Worm (Caenorhabditis elegans) whole organism, L3 larva: ENCODE data around the gene pitr-2.

ENCODE experiments used
- aly-2 ChIP-seq: fragments of 150-350 bp; optimal IDR thresholded peaks from 2 replicates; lab custom pipeline; 2014; ENCODE audit warnings: missing biosample characterization, missing genetic modification characterization
- ceh-82 ChIP-seq: fragments of 150-350 bp; optimal IDR thresholded peaks from 2 replicates; lab custom pipeline; 2014; ENCODE audit warnings: missing biosample characterization, missing genetic modification characterization
- elt-2 ChIP-seq: sonication (generic microtip); optimal IDR thresholded peaks from 2 replicates; lab custom pipeline; 2016; ENCODE audit warnings: missing genetic modification reagents, mild to moderate bottlenecking, missing genetic modification characterization, missing compliant biosample characterization
- hmg-11 ChIP-seq: sonication (generic microtip); optimal IDR thresholded peaks from 2 replicates; lab custom pipeline; 2016; ENCODE audit warnings: missing genetic modification characterization, missing compliant biosample characterization
- jun-1 ChIP-seq: fragments of 150-350 bp; optimal IDR thresholded peaks from 2 replicates; lab custom pipeline; 2014; ENCODE audit warnings: missing biosample characterization, missing genetic modification reagents, missing genetic modification characterization
- mdl-1 ChIP-seq: fragments of 150-350 bp; optimal IDR thresholded peaks from 2 replicates; lab custom pipeline; 2014; ENCODE audit warnings: missing biosample characterization, missing genetic modification characterization
- nhr-237 ChIP-seq: fragments of 150-350 bp; optimal IDR thresholded peaks from 2 replicates; lab custom pipeline; 2014; ENCODE audit warnings: missing biosample characterization, missing genetic modification characterization
- pqm-1 ChIP-seq: fragments of 150-350 bp; optimal IDR thresholded peaks from 2 replicates; lab custom pipeline; 2017; ENCODE audit warnings: missing biosample characterization, missing genetic modification characterization, inconsistent platforms
- skn-1 ChIP-seq: fragments of 150-350 bp; optimal IDR thresholded peaks from 2 replicates; lab custom pipeline; 2014; ENCODE audit warnings: missing biosample characterization, missing genetic modification characterization
- snpc-4 ChIP-seq: fragments of 150-350 bp; optimal IDR thresholded peaks from 2 replicates; lab custom pipeline; 2014; ENCODE audit warnings: missing biosample characterization, missing genetic modification characterization
- ztf-11 ChIP-seq: fragments of 150-350 bp; optimal IDR thresholded peaks from 2 replicates; lab custom pipeline; 2014; ENCODE audit warnings: missing biosample characterization, missing genetic modification characterization

- TF ChIP-seq hmg-11 = no peak
- TF ChIP-seq mdl-1 (tag; lab: Kevin White, UChicago) = no peak
- no peak for TF ChIP-seq ztf-11
- TF ChIP-seq ceh-82 (tag; lab: Kevin White, UChicago) = no peak
- TF ChIP-seq aly-2 (tag; lab: Kevin White, UChicago) = no peak
- TF ChIP-seq skn-1 = no peak
- TF ChIP-seq elt-2 (tag; lab: Kevin White, UChicago) = peak; percentile 34
- TF ChIP-seq jun-1 = no peak
- no peak for TF ChIP-seq pqm-1 (tag; lab: Kevin White, UChicago)
- no peak for TF ChIP-seq snpc-4 (tag; lab: Kevin White, UChicago)
- TF ChIP-seq nhr-237 (tag; lab: Kevin White, UChicago) = no peak
Measured at ce11 chrV:9146849-9147557, 9.5 kb upstream of the pitr-2 start, which contains the start of gene spl-2.
